Worm (Caenorhabditis elegans): ENCODE measurements around the gene sdz-10.

ce11 chrII:2787031-2787512 is 15.0 kb upstream of the sdz-10 start, which contains the start of the genes F08D12.12 and srpa-72:
- TF ChIP-seq dao-5 (tag; optimal IDR thresholded peaks at IDR 0.05) (no peak), him-1 (tag; optimal IDR thresholded peaks at IDR 0.05) (no peak)

All from whole organism, L4/young adult.